Fruit fly (Drosophila melanogaster): ENCODE measurements around the gene Cyp4ac3.
A peak's percentile ranks its signal among the peaks of the same experiment; 100 is the strongest.

The Cyp4ac3 gene

DNA sequence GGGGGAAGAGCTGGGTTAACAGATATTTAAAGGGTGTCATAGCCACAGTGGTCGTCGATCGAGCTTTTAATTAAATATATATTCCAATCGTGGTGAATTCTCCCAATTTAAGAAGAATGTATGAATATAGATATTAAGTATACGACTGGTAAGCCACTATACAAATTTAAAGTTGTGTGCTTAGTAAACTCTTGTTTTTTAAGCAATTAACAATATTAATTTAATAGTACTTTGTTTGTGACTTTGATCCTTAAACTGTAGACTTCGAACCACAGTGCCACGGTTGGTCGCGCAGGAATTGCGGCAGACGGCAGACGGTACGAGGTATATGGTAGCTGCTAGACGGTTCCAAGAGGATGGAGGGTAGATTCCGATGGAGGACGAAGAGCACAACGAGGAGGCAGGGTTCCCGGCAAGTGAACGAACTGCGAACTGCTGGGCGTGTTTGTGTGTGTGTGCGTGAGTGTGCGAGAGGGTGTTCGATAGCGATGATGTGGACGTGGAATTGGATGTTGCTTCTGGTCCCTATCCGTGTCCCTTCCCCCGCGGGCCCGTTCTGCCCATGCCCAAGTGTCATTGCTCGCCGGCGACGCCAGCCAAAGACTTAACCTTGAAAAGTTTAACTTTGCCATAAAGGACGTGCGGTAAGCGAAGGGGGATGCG is 19.4 kb downstream of the Cyp4ac3 start:
- no peak for TF ChIP-seq noc (tag; optimal IDR thresholded peaks at IDR 0.05)

DNA sequence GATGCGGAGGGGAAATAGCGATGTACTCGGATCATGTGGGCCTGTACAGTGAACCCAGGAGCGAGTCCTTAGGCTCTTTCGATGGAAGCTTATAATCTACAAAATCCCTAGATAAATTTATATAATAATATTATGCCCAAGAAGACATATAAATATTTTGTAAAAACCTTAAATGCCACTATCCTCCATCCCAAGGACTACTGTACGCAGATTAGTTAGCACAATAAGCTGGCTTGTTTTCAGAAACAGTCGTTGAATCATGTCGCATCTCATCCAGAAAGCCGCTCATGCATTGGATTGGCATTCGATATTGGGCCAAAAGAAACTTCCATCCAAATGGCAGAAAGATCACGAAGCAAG is 19.9 kb downstream of the Cyp4ac3 start:
- no peak for TF ChIP-seq noc (tag; optimal IDR thresholded peaks at IDR 0.05)

DNA sequence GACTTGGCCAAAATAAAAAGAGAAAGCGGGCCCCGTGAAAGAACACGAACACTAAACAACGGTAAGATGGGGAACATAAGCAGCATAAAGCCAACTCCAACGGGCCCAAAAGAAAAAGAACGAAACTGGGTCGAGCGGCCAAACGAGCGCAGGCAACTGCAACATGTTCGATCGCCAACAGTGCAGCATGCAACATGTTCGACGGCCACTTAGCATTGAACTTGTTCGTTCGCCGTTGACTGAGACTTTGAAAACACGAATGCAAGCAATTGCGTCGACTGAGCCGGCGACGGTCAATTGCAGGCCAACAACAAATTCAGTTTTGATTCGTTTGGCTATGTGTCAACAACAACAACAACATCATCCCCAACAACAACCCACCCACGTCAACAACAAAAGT is 20.4 kb downstream of the Cyp4ac3 start, which contains the start of gene vri:
Gene vri, plus strand, starts transcription at position 224 of the 400 bp plus-strand sequence.
- no peak for TF ChIP-seq noc (tag; optimal IDR thresholded peaks at IDR 0.05)

DNA sequence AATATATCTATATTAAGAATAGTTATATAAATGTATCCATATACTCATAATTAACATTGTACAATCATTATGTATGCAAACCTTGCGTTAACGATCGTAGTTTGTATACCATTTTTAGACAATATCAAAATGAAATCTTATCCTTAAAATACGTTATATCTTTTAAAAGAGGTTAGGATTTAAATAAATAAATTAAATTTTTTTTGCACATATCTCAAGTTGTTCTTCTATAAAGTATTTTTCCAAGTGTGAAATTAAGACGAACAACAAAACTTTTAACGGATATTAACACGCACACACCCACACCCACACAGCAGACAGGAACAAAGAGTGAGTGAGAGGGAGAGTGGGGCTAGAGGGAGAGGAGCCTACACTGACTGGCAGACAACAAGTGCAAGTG is 21.6 kb downstream of the Cyp4ac3 start:
- no peak for TF ChIP-seq noc (tag; optimal IDR thresholded peaks at IDR 0.05)

DNA sequence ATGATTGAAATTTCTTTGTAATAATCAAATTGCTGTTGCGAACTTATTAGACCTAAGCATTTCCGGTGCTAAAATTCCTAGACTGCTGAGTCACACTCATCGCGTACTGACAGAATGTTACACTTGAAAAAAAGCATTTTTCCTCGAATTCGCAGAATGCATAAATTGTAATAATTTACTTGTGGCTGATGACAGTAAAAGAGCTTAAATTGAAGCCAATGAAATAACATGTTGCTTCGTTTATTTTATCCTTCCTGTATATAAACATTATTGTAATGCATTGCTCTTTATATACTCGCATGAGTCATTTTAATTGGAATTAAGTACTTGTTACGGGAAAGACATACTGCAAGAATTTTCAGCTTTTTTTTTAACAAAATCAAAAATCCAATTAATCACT is 22.2 kb downstream of the Cyp4ac3 start:
- TF ChIP-seq noc (tag; optimal IDR thresholded peaks at IDR 0.05) = no peak

DNA sequence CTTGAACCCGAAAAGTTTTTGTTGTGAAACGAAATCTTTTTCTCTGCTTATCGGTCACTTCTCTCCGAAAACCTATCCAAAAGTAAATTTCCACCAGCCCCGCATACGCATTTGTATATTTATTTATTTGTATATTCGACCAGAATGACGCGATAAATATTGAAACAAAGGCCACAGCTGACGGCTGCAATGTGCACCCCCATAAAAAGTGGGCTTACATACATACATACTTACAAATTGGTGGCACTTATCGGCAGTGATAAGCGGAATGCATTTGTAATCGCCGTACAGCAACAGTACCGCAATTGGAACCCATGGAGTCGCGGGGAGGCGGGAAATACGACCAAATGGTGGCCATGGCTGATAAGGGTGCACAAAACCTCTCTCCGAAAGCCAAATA is 22.9 kb downstream of the Cyp4ac3 start:
- TF ChIP-seq noc (tag; optimal IDR thresholded peaks at IDR 0.05) = no peak

DNA sequence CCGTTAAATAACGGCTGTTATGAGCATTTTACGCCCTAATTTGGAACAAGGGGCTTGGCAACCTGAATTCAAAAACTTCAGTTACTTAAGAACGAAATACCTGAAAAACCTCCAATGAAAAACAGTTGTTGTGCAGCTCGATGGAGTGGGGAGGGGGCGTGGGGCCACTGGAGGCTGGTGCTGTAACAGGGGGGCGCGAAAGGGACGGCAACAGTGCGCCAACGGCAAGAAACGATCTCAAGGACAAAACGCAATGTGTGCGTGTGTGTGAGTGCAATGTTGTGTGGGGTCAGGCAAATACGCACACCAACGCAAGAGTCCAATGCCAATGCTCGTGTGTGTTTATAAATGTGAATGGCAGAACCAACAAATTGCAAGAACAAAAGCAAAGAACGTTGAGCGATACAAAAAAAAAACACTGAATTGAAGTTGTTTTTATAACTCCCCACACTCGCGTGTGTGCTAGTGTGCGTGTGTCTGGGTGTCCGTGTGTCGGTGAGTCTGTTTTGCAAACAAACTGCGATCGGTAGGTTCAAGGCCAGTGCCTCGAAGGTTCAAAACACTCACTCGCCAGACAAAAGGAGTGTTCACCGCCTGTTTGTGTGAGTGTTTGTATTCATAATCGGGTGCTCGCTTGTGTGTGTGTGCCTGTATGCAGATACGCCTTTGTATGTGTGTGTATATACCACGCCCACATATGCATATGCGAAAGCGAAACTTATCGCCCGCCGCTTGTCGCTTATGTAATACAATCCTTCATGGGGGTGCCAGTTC is 23.8 kb downstream of the Cyp4ac3 start:
- TF ChIP-seq noc (tag; optimal IDR thresholded peaks at IDR 0.05) = no peak

DNA sequence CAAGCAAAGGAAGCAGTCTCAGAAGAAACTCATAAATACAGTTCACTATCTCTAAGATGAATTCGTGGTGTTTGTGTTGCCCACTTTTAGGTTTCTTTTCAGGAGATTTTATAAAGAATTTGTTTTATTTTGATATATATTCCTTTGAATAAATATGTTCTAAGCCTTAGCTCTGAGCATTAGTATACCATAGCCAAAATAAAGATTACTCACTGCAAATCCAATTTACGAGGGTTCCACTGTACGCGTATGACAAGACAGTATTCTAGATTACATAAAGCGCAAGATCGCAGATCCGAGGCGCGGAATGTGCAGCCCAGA is 24.3 kb downstream of the Cyp4ac3 start:
- no peak for TF ChIP-seq noc (tag; optimal IDR thresholded peaks at IDR 0.05)

DNA sequence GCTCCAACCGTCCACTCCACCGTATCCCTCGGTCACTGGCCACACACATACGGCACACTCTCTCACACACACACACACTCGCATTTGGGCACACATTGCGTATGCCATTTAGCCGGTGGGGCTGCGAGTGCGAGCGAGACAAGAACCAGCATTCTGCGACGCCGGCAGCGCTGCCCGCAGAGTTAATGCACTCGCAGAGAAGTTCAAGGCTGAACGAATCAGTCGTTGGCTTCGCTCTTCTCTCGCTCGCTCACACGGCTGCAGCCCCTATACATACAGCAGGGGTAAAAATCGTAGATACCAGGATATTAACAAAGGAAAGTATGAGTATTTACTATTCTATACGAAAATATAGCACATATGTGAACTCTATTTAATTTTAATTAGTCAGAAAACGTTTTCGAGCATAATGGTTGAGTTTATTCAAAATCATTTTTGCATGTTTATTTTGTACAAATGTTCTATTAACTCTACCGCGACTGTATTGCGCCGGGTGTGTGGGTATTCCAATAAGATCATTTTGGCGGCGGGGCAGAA is 24.7 kb downstream of the Cyp4ac3 start:
- peak; percentile 44 for TF ChIP-seq noc (tag; optimal IDR thresholded peaks at IDR 0.05)

DNA sequence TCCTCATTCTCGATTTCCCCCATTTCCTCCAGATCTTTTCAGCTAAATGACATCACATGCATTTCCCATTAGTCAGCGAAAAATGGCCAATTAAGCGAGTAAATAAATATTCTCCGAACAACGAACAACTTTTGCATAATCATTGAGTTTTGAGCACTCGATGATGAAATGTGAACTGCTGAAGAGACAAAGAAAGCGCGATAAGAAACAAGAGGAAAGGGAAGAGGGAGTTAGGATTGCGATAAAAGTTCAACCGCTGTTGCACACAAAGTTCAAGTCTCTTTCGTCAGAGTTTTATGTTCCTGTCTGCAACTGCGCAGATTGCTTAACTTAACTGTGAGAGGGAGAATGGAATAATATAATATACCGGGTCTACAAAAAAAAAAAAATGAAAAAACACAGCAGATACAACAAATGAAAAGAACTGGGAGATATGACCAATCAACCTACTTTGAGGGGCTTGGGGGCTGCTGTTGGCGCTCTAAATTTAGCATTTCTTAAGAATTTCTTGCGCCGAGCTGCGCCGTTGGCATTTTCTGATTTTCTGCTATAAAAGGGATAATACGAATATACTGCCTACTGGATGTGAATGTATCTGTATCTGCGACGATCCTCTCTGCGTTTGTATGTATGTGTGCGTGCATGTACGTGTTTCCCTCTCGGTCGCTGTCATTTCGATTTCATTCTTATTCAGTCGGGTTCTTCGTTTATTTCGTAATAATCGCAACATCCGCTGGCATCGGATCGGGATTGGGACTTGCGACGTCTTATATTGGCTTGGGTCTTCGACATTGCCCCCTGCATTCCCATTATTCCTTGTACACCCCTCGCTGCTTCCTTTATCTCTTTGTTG is 26.3 kb downstream of the Cyp4ac3 start:
- no peak for TF ChIP-seq noc (tag; optimal IDR thresholded peaks at IDR 0.05)

DNA sequence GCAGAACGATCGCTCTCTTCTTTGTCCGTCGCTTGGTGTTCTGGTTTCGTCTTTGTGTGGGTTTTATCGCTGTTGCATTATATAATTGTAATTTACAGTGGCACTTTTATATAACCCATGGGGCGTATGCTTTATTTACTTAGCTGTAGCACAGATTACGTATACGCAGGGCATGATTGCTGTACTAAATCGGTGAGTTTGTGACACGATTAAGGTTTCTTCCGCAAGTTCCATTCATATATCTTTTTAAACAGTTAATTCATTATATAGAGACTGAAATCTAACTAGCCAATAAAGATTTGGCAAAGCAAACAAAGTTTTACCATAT is 26.9 kb downstream of the Cyp4ac3 start:
- no peak for TF ChIP-seq noc (tag; optimal IDR thresholded peaks at IDR 0.05)

DNA sequence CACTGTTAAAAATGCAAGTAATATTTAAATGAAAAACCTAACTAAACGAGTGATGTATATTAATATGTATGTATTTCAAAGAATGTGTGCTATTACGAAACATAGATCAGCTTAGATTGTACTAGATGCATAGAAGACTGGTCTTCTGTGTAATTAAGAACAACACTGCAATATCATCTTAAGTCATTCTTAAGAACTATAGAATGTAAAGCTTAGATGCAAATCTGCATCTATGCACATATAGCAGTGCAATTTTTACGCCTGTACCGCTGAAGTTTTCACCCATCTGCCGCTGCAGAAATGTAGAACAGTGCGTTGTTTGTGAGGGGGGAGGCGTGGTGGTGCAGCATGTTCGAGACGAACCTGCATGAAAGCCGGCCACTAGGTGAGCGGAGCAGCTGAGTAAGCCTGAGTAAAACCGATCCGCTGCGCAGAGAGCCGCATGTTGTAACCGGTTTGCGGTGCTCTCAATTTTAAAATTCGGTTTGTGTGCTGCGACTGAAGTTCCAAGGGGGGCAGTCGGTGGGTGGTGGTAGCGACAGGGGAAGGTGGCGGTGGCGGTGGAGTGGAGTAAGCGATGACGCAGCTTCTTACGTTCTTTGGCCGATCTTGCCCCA is 28.5 kb downstream of the Cyp4ac3 start:
- TF ChIP-seq noc (tag; optimal IDR thresholded peaks at IDR 0.05) = no peak

DNA sequence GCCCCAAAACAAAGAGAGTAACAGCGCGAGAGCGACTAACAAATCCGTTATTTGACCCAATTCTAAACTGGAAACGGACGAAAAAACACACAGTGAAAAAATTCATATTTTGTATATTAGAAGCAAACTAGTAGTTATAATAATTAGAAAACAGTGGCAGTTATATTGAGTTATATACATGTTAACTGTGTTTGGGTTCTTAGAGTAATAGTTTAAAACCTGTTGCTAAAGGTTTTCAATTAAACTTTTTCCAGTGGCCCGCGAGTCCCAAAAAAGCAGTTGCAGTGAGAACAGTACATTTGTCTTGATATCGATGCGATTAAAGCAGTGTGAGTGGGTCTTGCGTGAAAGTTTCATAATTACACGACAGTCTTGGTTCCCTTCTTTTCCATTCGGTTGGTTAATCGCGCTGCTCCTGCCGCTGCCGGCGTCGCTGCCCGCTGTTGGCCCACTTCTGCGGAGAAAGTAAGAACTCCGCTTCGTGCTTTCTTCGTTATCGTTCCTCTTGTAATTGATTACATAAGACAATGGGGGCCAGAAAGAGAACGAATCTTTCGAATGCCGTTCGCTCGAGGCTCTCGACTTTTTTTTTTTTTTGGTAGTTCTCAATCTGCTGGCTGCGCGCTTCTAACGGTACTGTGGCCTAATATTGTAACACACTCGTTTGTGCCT is 29.1 kb downstream of the Cyp4ac3 start:
- TF ChIP-seq noc (tag; optimal IDR thresholded peaks at IDR 0.05) = no peak

DNA sequence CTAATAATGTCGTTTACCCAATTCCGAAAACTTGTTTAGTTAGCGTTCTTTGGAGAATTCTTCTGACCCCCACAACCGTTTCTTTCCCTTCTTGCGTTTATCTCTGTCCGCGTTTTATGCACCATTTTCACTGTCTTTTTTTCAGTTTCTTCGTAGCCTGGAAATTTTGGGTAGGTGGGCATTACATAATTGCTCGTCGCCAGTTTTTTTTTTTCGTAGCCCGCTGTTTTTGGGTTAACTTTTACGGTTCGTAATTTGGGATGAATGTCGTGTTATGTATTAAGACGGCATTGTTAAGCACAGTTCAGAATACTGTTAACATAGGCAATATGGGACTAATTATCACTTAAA is 29.6 kb downstream of the Cyp4ac3 start:
- TF ChIP-seq noc (tag; optimal IDR thresholded peaks at IDR 0.05) = no peak

DNA sequence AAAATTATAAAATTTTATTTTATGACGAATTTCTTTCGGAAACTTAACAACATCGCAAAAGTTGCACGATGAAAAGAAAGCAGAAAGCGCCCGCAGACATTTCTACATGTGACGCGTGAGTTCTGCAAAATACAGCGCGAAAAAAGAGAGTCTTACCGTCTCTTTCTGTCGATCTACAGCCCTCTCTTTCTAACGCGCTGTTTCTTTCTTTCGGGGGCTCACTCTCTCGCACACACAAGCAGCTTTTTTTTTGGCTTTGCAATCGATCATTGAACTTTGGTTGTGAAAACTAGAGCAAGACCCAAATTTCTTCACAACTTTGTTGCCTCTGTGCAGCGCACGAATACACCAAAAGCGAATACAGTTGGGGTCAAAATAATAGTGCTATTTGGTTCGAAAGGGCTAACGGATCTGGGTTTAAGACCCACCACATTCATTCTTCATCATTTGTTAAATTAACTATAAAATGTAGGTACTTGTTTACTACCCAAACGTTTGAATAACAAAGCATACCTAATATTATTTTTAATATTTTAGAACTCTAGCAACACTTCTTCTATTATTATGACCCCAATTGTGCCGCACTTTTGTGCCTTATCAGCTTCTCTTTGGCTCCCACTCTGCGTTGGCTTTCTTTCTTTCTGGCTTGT is 30.8 kb downstream of the Cyp4ac3 start:
- TF ChIP-seq noc (tag; optimal IDR thresholded peaks at IDR 0.05) = peak; percentile 95
